Worm (Caenorhabditis elegans) whole organism, L1 larva: ENCODE measurements around the gene K08D8.1.

ENCODE experiments used
- aly-2 ChIP-seq: fragments of 150-350 bp; optimal IDR thresholded peaks from 2 replicates; lab custom pipeline; 2014; ENCODE audit warnings: missing biosample characterization, missing genetic modification characterization
- efl-3 ChIP-seq: fragments of 200-800 bp; sonication (Bioruptor generic); optimal IDR thresholded peaks from 2 replicates; lab custom pipeline; 2018; ENCODE audit warnings: mild to moderate bottlenecking, missing genetic modification characterization, missing compliant biosample characterization
- fkh-10 ChIP-seq: sonication (generic microtip); optimal IDR thresholded peaks from 2 replicates; lab custom pipeline; 2017; ENCODE audit warnings: missing biosample characterization, missing genetic modification reagents, missing genetic modification characterization
- hpl-2 ChIP-seq: fragments of 150-350 bp; optimal IDR thresholded peaks from 2 replicates; lab custom pipeline; 2014; ENCODE audit warnings: missing biosample characterization, missing genetic modification reagents, missing genetic modification characterization
- lin-13 ChIP-seq: fragments of 150-350 bp; optimal IDR thresholded peaks from 2 replicates; lab custom pipeline; 2014; ENCODE audit warnings: missing biosample characterization, missing genetic modification reagents, missing genetic modification characterization
- lir-3 ChIP-seq: sonication (generic microtip); optimal IDR thresholded peaks from 2 replicates; lab custom pipeline; 2016; ENCODE audit warnings: mild to moderate bottlenecking, missing genetic modification characterization, moderate library complexity, missing compliant biosample characterization; ENCODE audit not compliant: poor library complexity
- mdl-1 ChIP-seq, 2 experiments: fragments of 150-350 bp; optimal IDR thresholded peaks; 2 replicates each; lab custom pipeline; 2014 to 2017; ENCODE audit warnings: missing biosample characterization in 2 of 2, missing genetic modification characterization in 2 of 2, inconsistent platforms in 1 of 2
- nhr-237 ChIP-seq: fragments of 150-350 bp; optimal IDR thresholded peaks from 2 replicates; lab custom pipeline; 2014; ENCODE audit warnings: missing biosample characterization, missing genetic modification characterization
- sptf-1 ChIP-seq: fragments of 150-350 bp; optimal IDR thresholded peaks from 2 replicates; lab custom pipeline; 2014; ENCODE audit warnings: missing biosample characterization, missing genetic modification characterization
- swsn-7 ChIP-seq: sonication (generic microtip); optimal IDR thresholded peaks from 2 replicates; lab custom pipeline; 2016; ENCODE audit warnings: missing genetic modification characterization, missing compliant biosample characterization
- unc-130 ChIP-seq: fragments of 150-350 bp; optimal IDR thresholded peaks from 2 replicates; lab custom pipeline; 2017; ENCODE audit warnings: missing biosample characterization, missing genetic modification characterization, inconsistent platforms

DNA sequence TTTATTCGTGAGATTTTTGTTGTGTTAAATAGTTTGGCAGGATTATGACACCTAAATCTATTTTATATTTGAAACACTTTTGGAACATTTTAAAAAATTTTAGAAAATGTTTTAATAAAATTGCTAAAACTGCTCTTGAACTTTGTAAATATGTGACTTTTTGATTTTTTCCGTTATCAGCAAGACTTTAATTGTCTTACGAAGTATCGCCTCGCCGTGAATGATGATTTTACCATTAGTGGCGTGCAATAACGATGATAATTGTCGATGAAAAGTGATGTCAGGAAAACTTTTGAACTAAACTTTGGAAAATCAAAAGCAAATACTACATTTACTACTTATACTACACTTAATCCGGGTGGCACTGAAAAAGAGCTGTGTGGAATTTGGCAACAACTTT lies 28.3 kb downstream of the K08D8.1 start:
- no peak for TF ChIP-seq nhr-237 (tag; lab: Kevin White, UChicago)
- TF ChIP-seq hpl-2 = no peak
- TF ChIP-seq mdl-1 (tag; optimal IDR thresholded peaks at IDR 0.05; lab: Kevin White, UChicago) = no peak
- TF ChIP-seq swsn-7 (tag; lab: Kevin White, UChicago) = no peak
- TF ChIP-seq lir-3 (tag; lab: Kevin White, UChicago) = no peak
- TF ChIP-seq fkh-10 (GFP tag; lab: Kevin White, UChicago) = no peak
- TF ChIP-seq unc-130 = no peak
- TF ChIP-seq aly-2 (tag; lab: Kevin White, UChicago) = no peak
- no peak for TF ChIP-seq lin-13 (GFP tag; lab: Kevin White, UChicago)
- no peak for TF ChIP-seq efl-3 (GFP tag; lab: Kevin White, UChicago)
- no peak for TF ChIP-seq sptf-1 (tag; lab: Kevin White, UChicago)
